Fruit fly (Drosophila melanogaster) whole organism, embryonic: ENCODE measurements around the gene bor.

ENCODE experiments used
- Aef1 ChIP-seq: fragments of 200-800 bp; sonication (Bioruptor generic); IDR thresholded peaks from 3 replicates; pipeline ENCODE4 v1.3.6; 2022; ENCODE audit warnings: missing biosample characterization, missing genetic modification characterization
- Bteb2 ChIP-seq: fragments of 200-800 bp; sonication (Bioruptor generic); optimal IDR thresholded peaks from 2 replicates; lab custom pipeline; 2016; ENCODE audit warnings: missing biosample characterization, missing genetic modification characterization
- CG11085 ChIP-seq: fragments of 200-800 bp; sonication (Bioruptor generic); IDR thresholded peaks from 2 replicates; pipeline ENCODE4 v1.3.6; 2022; ENCODE audit warnings: missing biosample characterization, missing genetic modification characterization
- CG12236 ChIP-seq: fragments of 200-800 bp; sonication (Bioruptor generic); optimal IDR thresholded peaks from 2 replicates; lab custom pipeline; 2016; ENCODE audit warnings: missing biosample characterization, missing genetic modification characterization
- CG15011 ChIP-seq: fragments of 200-800 bp; sonication (Bioruptor generic); optimal IDR thresholded peaks from 3 replicates; lab custom pipeline; 2018; ENCODE audit warnings: missing biosample characterization, mild to moderate bottlenecking, missing genetic modification characterization
- CG16863 ChIP-seq: fragments of 200-800 bp; sonication (Bioruptor generic); optimal IDR thresholded peaks from 3 replicates; lab custom pipeline; 2016; ENCODE audit warnings: missing biosample characterization, missing genetic modification characterization
- CG17186 ChIP-seq: fragments of 200-800 bp; sonication (Bioruptor generic); optimal IDR thresholded peaks from 3 replicates; lab custom pipeline; 2017; ENCODE audit warnings: missing biosample characterization, missing genetic modification reagents, missing genetic modification characterization
- CG17385 ChIP-seq: fragments of 200-800 bp; sonication (Bioruptor generic); optimal IDR thresholded peaks from 3 replicates; lab custom pipeline; 2018; ENCODE audit warnings: missing biosample characterization, mild to moderate bottlenecking, missing genetic modification characterization
- CG18262 ChIP-seq: fragments of 200-800 bp; optimal IDR thresholded peaks from 3 replicates; lab custom pipeline; 2019; ENCODE audit warnings: missing biosample characterization, mild to moderate bottlenecking, missing genetic modification characterization, moderate library complexity
- CG2199 ChIP-seq: fragments of 200-800 bp; sonication (Bioruptor generic); IDR thresholded peaks from 3 replicates; pipeline ENCODE4 v1.3.6; 2022; ENCODE audit warnings: missing biosample characterization, missing genetic modification characterization
- CG2889 ChIP-seq: fragments of 200-800 bp; sonication (Bioruptor generic); IDR thresholded peaks from 3 replicates; pipeline ENCODE4 v1.3.6; 2022; ENCODE audit warnings: missing biosample characterization, missing genetic modification characterization
- CG3407 ChIP-seq: fragments of 200-800 bp; sonication (Bioruptor generic); optimal IDR thresholded peaks from 2 replicates; lab custom pipeline; 2018; ENCODE audit warnings: missing biosample characterization, mild to moderate bottlenecking, missing genetic modification characterization
- CG3847 ChIP-seq: fragments of 200-800 bp; sonication (Bioruptor generic); IDR thresholded peaks from 2 replicates; pipeline ENCODE4 v1.3.6; 2022; ENCODE audit warnings: missing biosample characterization, missing genetic modification characterization
- CG4424 ChIP-seq: fragments of 200-800 bp; sonication (Bioruptor generic); optimal IDR thresholded peaks from 3 replicates; lab custom pipeline; 2016; ENCODE audit warnings: missing biosample characterization, missing genetic modification characterization
- CG7556 ChIP-seq: fragments of 200-800 bp; sonication (Bioruptor generic); optimal IDR thresholded peaks from 2 replicates; lab custom pipeline; 2017; ENCODE audit warnings: missing biosample characterization, mild to moderate bottlenecking, missing genetic modification characterization
- CG8944 ChIP-seq: fragments of 200-800 bp; sonication (Bioruptor generic); optimal IDR thresholded peaks from 3 replicates; lab custom pipeline; 2016; ENCODE audit warnings: missing biosample characterization, missing genetic modification characterization
- H2.0 ChIP-seq: fragments of 200-800 bp; sonication (Bioruptor generic); IDR thresholded peaks from 2 replicates; pipeline ENCODE4 v1.3.6; 2022; ENCODE audit warnings: missing biosample characterization, missing genetic modification characterization
- HHEX ChIP-seq: fragments of 200-800 bp; sonication (Bioruptor generic); optimal IDR thresholded peaks from 3 replicates; lab custom pipeline; 2017; ENCODE audit warnings: missing biosample characterization, mild to moderate bottlenecking, missing genetic modification characterization, missing genetic modification reagents
- Hey ChIP-seq: fragments of 200-800 bp; sonication (Bioruptor generic); optimal IDR thresholded peaks from 3 replicates; lab custom pipeline; 2018; ENCODE audit warnings: missing biosample characterization, mild to moderate bottlenecking, missing genetic modification characterization
- Hr78 ChIP-seq, 2 experiments: fragments of 200-800 bp in 1 of 2; fragments of >200 bp in 1 of 2; sonication (Bioruptor generic) in 1 of 2; optimal IDR thresholded peaks; 2 replicates each; lab custom pipeline; 2017 to 2019; ENCODE audit warnings: missing biosample characterization in 2 of 2, missing genetic modification characterization in 2 of 2, mild to moderate bottlenecking in 1 of 2, moderate library complexity in 1 of 2
- Lim3 ChIP-seq: fragments of 200-800 bp; sonication (Bioruptor generic); IDR thresholded peaks from 2 replicates; pipeline ENCODE4 v1.3.6; 2022; ENCODE audit warnings: missing biosample characterization, missing genetic modification characterization
- MBD-R2 ChIP-seq: fragments of 200-800 bp; sonication (Bioruptor generic); IDR thresholded peaks from 2 replicates; pipeline ENCODE4 v1.3.6; 2022; ENCODE audit warnings: missing biosample characterization, missing genetic modification characterization
- Opbp ChIP-seq: fragments of 200-800 bp; sonication (Bioruptor generic); IDR thresholded peaks from 3 replicates; pipeline ENCODE4 v1.3.6; 2022; ENCODE audit warnings: missing biosample characterization, missing genetic modification characterization; ENCODE audit not compliant: partially characterized antibody
- Xrp1 ChIP-seq: fragments of 200-800 bp; sonication (Bioruptor generic); IDR thresholded peaks from 2 replicates; pipeline ENCODE4 v1.3.6; 2022; ENCODE audit warnings: missing biosample characterization, missing genetic modification characterization
- bab2 ChIP-seq: fragments of 200-800 bp; sonication (Bioruptor generic); optimal IDR thresholded peaks from 2 replicates; lab custom pipeline; 2016; ENCODE audit warnings: missing biosample characterization, missing genetic modification characterization
- bbx ChIP-seq: fragments of 200-800 bp; sonication (Bioruptor generic); IDR thresholded peaks from 2 replicates; pipeline ENCODE4 v1.3.6; 2022; ENCODE audit warnings: missing biosample characterization, missing genetic modification characterization; ENCODE audit not compliant: partially characterized antibody
- bigmax ChIP-seq: fragments of 200-800 bp; sonication (Bioruptor generic); optimal IDR thresholded peaks from 2 replicates; lab custom pipeline; 2018; ENCODE audit warnings: missing biosample characterization, mild to moderate bottlenecking, missing genetic modification characterization
- br ChIP-seq: fragments of >200 bp; optimal IDR thresholded peaks from 2 replicates; lab custom pipeline; 2017
- cad ChIP-seq: fragments of >200 bp; optimal IDR thresholded peaks from 2 replicates; lab custom pipeline; 2017; ENCODE audit warnings: missing biosample characterization, missing genetic modification characterization
- cas ChIP-seq: fragments of 200-800 bp; sonication (Bioruptor generic); IDR thresholded peaks from 2 replicates; pipeline ENCODE4 v1.3.6; 2022; ENCODE audit warnings: missing biosample characterization, missing genetic modification characterization
- chn ChIP-seq: fragments of 200-800 bp; sonication (Bioruptor generic); optimal IDR thresholded peaks from 2 replicates; lab custom pipeline; 2016; ENCODE audit warnings: missing biosample characterization, missing genetic modification characterization
- crc ChIP-seq: fragments of 200-800 bp; sonication (Bioruptor generic); optimal IDR thresholded peaks from 2 replicates; lab custom pipeline; 2016; ENCODE audit warnings: missing biosample characterization, missing genetic modification characterization
- eyg ChIP-seq: fragments of 200-800 bp; sonication (Bioruptor generic); optimal IDR thresholded peaks from 3 replicates; lab custom pipeline; 2016; ENCODE audit warnings: missing biosample characterization, missing genetic modification characterization
- fd3F ChIP-seq: fragments of 200-800 bp; sonication (Bioruptor generic); optimal IDR thresholded peaks from 2 replicates; lab custom pipeline; 2018; ENCODE audit warnings: missing biosample characterization, mild to moderate bottlenecking, missing genetic modification characterization, moderate library complexity
- fd64A ChIP-seq: fragments of 200-800 bp; sonication (Bioruptor generic); optimal IDR thresholded peaks from 3 replicates; lab custom pipeline; 2018; ENCODE audit warnings: missing biosample characterization, mild to moderate bottlenecking, missing genetic modification characterization
- gcm2 ChIP-seq: fragments of 200-800 bp; sonication (Bioruptor generic); optimal IDR thresholded peaks from 2 replicates; lab custom pipeline; 2016; ENCODE audit warnings: missing biosample characterization, missing genetic modification characterization
- hth ChIP-seq: fragments of >200 bp; optimal IDR thresholded peaks from 2 replicates; lab custom pipeline; 2017; ENCODE audit warnings: inconsistent platforms
- jigr1 ChIP-seq: fragments of 200-800 bp; sonication (Bioruptor generic); IDR thresholded peaks from 3 replicates; pipeline ENCODE4 v1.3.6; 2022; ENCODE audit warnings: missing biosample characterization, missing genetic modification characterization
- knrl ChIP-seq: fragments of 200-800 bp; sonication (Bioruptor generic); IDR thresholded peaks from 3 replicates; pipeline ENCODE4 v1.3.6; 2022; ENCODE audit warnings: missing biosample characterization, missing genetic modification characterization; ENCODE audit not compliant: partially characterized antibody
- lov ChIP-seq, 2 experiments: fragments of 200-800 bp in 1 of 2; fragments of >200 bp in 1 of 2; sonication (Bioruptor generic) in 1 of 2; IDR thresholded peaks in 1 of 2; optimal IDR thresholded peaks in 1 of 2; 2 replicates in 1 of 2; 3 replicates in 1 of 2; pipeline versions ENCODE4 v1.3.6 to Lab custom; 2017 to 2022; ENCODE audit warnings: missing biosample characterization in 1 of 2, missing genetic modification characterization in 1 of 2
- nau ChIP-seq: fragments of 200-800 bp; sonication (Bioruptor generic); optimal IDR thresholded peaks from 3 replicates; lab custom pipeline; 2017; ENCODE audit warnings: missing biosample characterization, mild to moderate bottlenecking, missing genetic modification characterization, missing genetic modification reagents
- pnt ChIP-seq: fragments of 200-800 bp; sonication (Bioruptor generic); optimal IDR thresholded peaks from 3 replicates; lab custom pipeline; 2016; ENCODE audit warnings: missing biosample characterization, missing genetic modification characterization
- pzg ChIP-seq: fragments of 200-800 bp; sonication (Bioruptor generic); optimal IDR thresholded peaks from 3 replicates; lab custom pipeline; 2018; ENCODE audit warnings: missing biosample characterization, mild to moderate bottlenecking, missing genetic modification characterization, moderate library complexity
- ranshi ChIP-seq: fragments of 200-800 bp; sonication (Bioruptor generic); IDR thresholded peaks from 2 replicates; pipeline ENCODE4 v1.3.6; 2022; ENCODE audit warnings: missing biosample characterization, missing genetic modification characterization
- row ChIP-seq: fragments of 200-800 bp; sonication (Bioruptor generic); IDR thresholded peaks from 3 replicates; pipeline ENCODE4 v1.3.6; 2022; ENCODE audit warnings: missing biosample characterization, missing genetic modification characterization
- sd ChIP-seq: fragments of 200-800 bp; sonication (Bioruptor generic); optimal IDR thresholded peaks from 3 replicates; lab custom pipeline; 2018; ENCODE audit warnings: missing biosample characterization, mild to moderate bottlenecking, missing genetic modification characterization, moderate library complexity
- sisA ChIP-seq: fragments of 200-800 bp; sonication (Bioruptor generic); IDR thresholded peaks from 2 replicates; pipeline ENCODE4 v1.3.6; 2022; ENCODE audit warnings: missing biosample characterization, missing genetic modification characterization
- vnd ChIP-seq: fragments of 200-800 bp; sonication (Bioruptor generic); IDR thresholded peaks from 3 replicates; pipeline ENCODE4 v1.3.6; 2022; ENCODE audit warnings: missing biosample characterization, missing genetic modification characterization; ENCODE audit not compliant: partially characterized antibody
- wek ChIP-seq: fragments of 200-800 bp; sonication (Bioruptor generic); optimal IDR thresholded peaks from 3 replicates; lab custom pipeline; 2018; ENCODE audit warnings: missing biosample characterization, mild to moderate bottlenecking, missing genetic modification characterization, moderate library complexity
- yki ChIP-seq: fragments of >200 bp; optimal IDR thresholded peaks from 3 replicates; lab custom pipeline; 2018

The bor gene

dm6 chr3R:16249829-16250814, 13.8 kb downstream of the bor start (continued):
- TF ChIP-seq yki (lab: Kevin White, UChicago) (peak; percentile 36), fd3F (GFP tag; lab: Kevin White, UChicago) (peak; percentile 30), Aef1 (GFP tag; lab: Robert Waterston, UW) (no peak), Bteb2 (GFP tag; lab: Kevin White, UChicago) (peak; percentile 9), CG3407 (GFP tag; lab: Kevin White, UChicago) (no peak), CG18262 (tag; lab: Kevin White, UChicago) (peak; percentile 3), knrl (GFP tag; lab: Robert Waterston, UW) (no peak), CG2199 (no peak), CG3847 (GFP tag; lab: Robert Waterston, UW) (no peak), CG8944 (no peak), CG11085 (no peak), row (GFP tag; lab: Robert Waterston, UW) (no peak), CG17186 (GFP tag; lab: Kevin White, UChicago) (no peak), lov (optimal IDR thresholded peaks at IDR 0.05; lab: Kevin White, UChicago) (no peak), lov (GFP tag; IDR thresholded peaks at IDR 0.05; lab: Robert Waterston, UW) (no peak), CG2889 (GFP tag; lab: Robert Waterston, UW) (no peak), CG7556 (peak; percentile 22), pzg (peak; percentile 41), CG16863 (GFP tag; lab: Kevin White, UChicago) (peak; percentile 32), gcm2 (GFP tag; lab: Kevin White, UChicago) (peak; percentile 27), CG17385 (GFP tag; lab: Kevin White, UChicago) (peak; percentile 99), hth (no peak), wek (GFP tag; lab: Kevin White, UChicago) (peak; percentile 41), Xrp1 (no peak), jigr1 (GFP tag; lab: Robert Waterston, UW) (no peak), Opbp (no peak), Lim3 (GFP tag; lab: Robert Waterston, UW) (no peak), sd (tag; lab: Kevin White, UChicago) (peak; percentile 34), fd64A (peak; percentile 22), bab2 (GFP tag; lab: Kevin White, UChicago) (peak; percentile 40), br (lab: Kevin White, UChicago) (no peak), Hr78 (GFP tag; optimal IDR thresholded peaks at IDR 0.05; lab: Kevin White, UChicago) (peak in 1 of 2 experiments; percentile 74), chn (GFP tag; lab: Kevin White, UChicago) (peak; percentile 51), H2.0 (GFP tag; lab: Robert Waterston, UW) (no peak), cas (GFP tag; lab: Robert Waterston, UW) (no peak), eyg (peak; percentile 12), nau (GFP tag; lab: Kevin White, UChicago) (peak; percentile 2), crc (GFP tag; lab: Kevin White, UChicago) (no peak), CG15011 (GFP tag; lab: Kevin White, UChicago) (no peak), bbx (GFP tag; lab: Robert Waterston, UW) (no peak), bigmax (no peak), Hey (tag; lab: Kevin White, UChicago) (peak; percentile 32), HHEX (no peak), pnt (GFP tag; lab: Kevin White, UChicago) (no peak), CG12236 (GFP tag; lab: Kevin White, UChicago) (no peak), vnd (GFP tag; lab: Robert Waterston, UW) (no peak), sisA (no peak), MBD-R2 (GFP tag; lab: Robert Waterston, UW) (no peak), ranshi (GFP tag; lab: Robert Waterston, UW) (no peak), cad (peak; percentile 40), CG4424 (GFP tag; lab: Kevin White, UChicago) (no peak)
